Fruit fly (Drosophila melanogaster) whole organism, embryonic: Measurements from ENCODE around the gene Fitm.

Experiments
- Aef1 ChIP-seq: fragments of 200-800 bp; sonication (Bioruptor generic); IDR thresholded peaks from 3 replicates; pipeline ENCODE4 v1.3.6; 2022; ENCODE audit warnings: missing biosample characterization, missing genetic modification characterization
- Atf6 ChIP-seq: fragments of 200-800 bp; sonication (Bioruptor generic); IDR thresholded peaks from 2 replicates; pipeline ENCODE4 v1.3.6; 2022; ENCODE audit warnings: missing biosample characterization, missing genetic modification characterization
- CG10267 ChIP-seq: fragments of 200-800 bp; sonication (Bioruptor generic); optimal IDR thresholded peaks from 2 replicates; lab custom pipeline; 2018; ENCODE audit warnings: missing biosample characterization, mild to moderate bottlenecking, missing genetic modification characterization, moderate library complexity
- CG11247 ChIP-seq: fragments of 200-800 bp; sonication (Bioruptor generic); IDR thresholded peaks from 2 replicates; pipeline ENCODE4 v1.3.6; 2022; ENCODE audit warnings: missing biosample characterization, missing genetic modification characterization
- CG11398 ChIP-seq: fragments of 200-800 bp; sonication (Bioruptor generic); optimal IDR thresholded peaks from 2 replicates; lab custom pipeline; 2016; ENCODE audit warnings: missing biosample characterization, missing genetic modification characterization
- CG11695 ChIP-seq: fragments of 200-800 bp; sonication (Bioruptor generic); IDR thresholded peaks from 3 replicates; pipeline ENCODE4 v1.3.6; 2022; ENCODE audit warnings: missing biosample characterization, missing genetic modification characterization
- CG11696 ChIP-seq: fragments of 200-800 bp; sonication (Bioruptor generic); IDR thresholded peaks from 2 replicates; pipeline ENCODE4 v1.3.6; 2022; ENCODE audit warnings: missing biosample characterization, missing genetic modification characterization
- CG12155 ChIP-seq: fragments of 200-800 bp; sonication (Bioruptor generic); optimal IDR thresholded peaks from 3 replicates; lab custom pipeline; 2016; ENCODE audit warnings: missing biosample characterization, missing genetic modification characterization
- CG13775 ChIP-seq: fragments of 200-800 bp; sonication (Bioruptor generic); optimal IDR thresholded peaks from 3 replicates; lab custom pipeline; 2017; ENCODE audit warnings: missing biosample characterization, mild to moderate bottlenecking, missing genetic modification characterization
- CG14441 ChIP-seq: fragments of 200-800 bp; sonication (Bioruptor generic); IDR thresholded peaks from 2 replicates; pipeline ENCODE4 v1.3.6; 2022; ENCODE audit warnings: missing biosample characterization, missing genetic modification characterization
- CG15269 ChIP-seq: fragments of 200-800 bp; sonication (Bioruptor generic); optimal IDR thresholded peaks from 2 replicates; lab custom pipeline; 2018; ENCODE audit warnings: missing biosample characterization, mild to moderate bottlenecking, missing genetic modification characterization, moderate library complexity
- CG2678 ChIP-seq: fragments of 200-800 bp; sonication (Bioruptor generic); optimal IDR thresholded peaks from 3 replicates; lab custom pipeline; 2019; ENCODE audit warnings: missing biosample characterization, mild to moderate bottlenecking, missing genetic modification characterization, moderate library complexity
- CG30431 ChIP-seq: fragments of 200-800 bp; sonication (Bioruptor generic); optimal IDR thresholded peaks from 2 replicates; lab custom pipeline; 2017; ENCODE audit warnings: missing biosample characterization, missing genetic modification characterization
- CG32772 ChIP-seq: fragments of 200-800 bp; sonication (Bioruptor generic); IDR thresholded peaks from 2 replicates; pipeline ENCODE4 v1.3.6; 2022; ENCODE audit warnings: missing biosample characterization, missing genetic modification characterization
- CG4328 ChIP-seq: fragments of 200-800 bp; sonication (Bioruptor generic); optimal IDR thresholded peaks from 3 replicates; lab custom pipeline; 2017; ENCODE audit warnings: missing biosample characterization, missing genetic modification reagents, missing genetic modification characterization
- CG4617 ChIP-seq: fragments of 200-800 bp; sonication (Bioruptor generic); optimal IDR thresholded peaks from 3 replicates; lab custom pipeline; 2016; ENCODE audit warnings: missing biosample characterization, missing genetic modification characterization, borderline replicate concordance
- CG6254 ChIP-seq: fragments of 200-800 bp; sonication (Bioruptor generic); optimal IDR thresholded peaks from 3 replicates; lab custom pipeline; 2017; ENCODE audit warnings: mild to moderate bottlenecking, missing biosample characterization, missing genetic modification reagents, missing genetic modification characterization
- CG6854 ChIP-seq: fragments of 200-800 bp; sonication (Bioruptor generic); optimal IDR thresholded peaks from 3 replicates; lab custom pipeline; 2017; ENCODE audit warnings: missing biosample characterization, mild to moderate bottlenecking, missing genetic modification characterization
- CG8359 ChIP-seq: fragments of 200-800 bp; sonication (Bioruptor generic); optimal IDR thresholded peaks from 2 replicates; lab custom pipeline; 2017; ENCODE audit warnings: missing biosample characterization, mild to moderate bottlenecking, missing genetic modification characterization, borderline replicate concordance
- CG8388 ChIP-seq: fragments of 200-800 bp; sonication (Bioruptor generic); optimal IDR thresholded peaks from 2 replicates; lab custom pipeline; 2019; ENCODE audit warnings: missing biosample characterization, mild to moderate bottlenecking, missing genetic modification characterization, moderate library complexity
- CG8944 ChIP-seq: fragments of 200-800 bp; sonication (Bioruptor generic); optimal IDR thresholded peaks from 3 replicates; lab custom pipeline; 2016; ENCODE audit warnings: missing biosample characterization, missing genetic modification characterization
- CG9609 ChIP-seq: fragments of 200-800 bp; sonication (Bioruptor generic); optimal IDR thresholded peaks from 3 replicates; lab custom pipeline; 2016; ENCODE audit warnings: missing biosample characterization, missing genetic modification characterization
- CG9727 ChIP-seq: fragments of 200-800 bp; sonication (Bioruptor generic); optimal IDR thresholded peaks from 3 replicates; lab custom pipeline; 2017; ENCODE audit warnings: missing biosample characterization, mild to moderate bottlenecking, missing genetic modification characterization
- Dad ChIP-seq: fragments of 200-800 bp; sonication (Bioruptor generic); optimal IDR thresholded peaks from 3 replicates; lab custom pipeline; 2016; ENCODE audit warnings: missing biosample characterization, missing genetic modification characterization
- Dbx ChIP-seq: fragments of 200-800 bp; sonication (Bioruptor generic); IDR thresholded peaks from 3 replicates; pipeline ENCODE4 v1.3.6; 2022; ENCODE audit warnings: missing biosample characterization, missing genetic modification characterization
- Dip2 ChIP-seq: fragments of 200-800 bp; sonication (Bioruptor generic); IDR thresholded peaks from 2 replicates; pipeline ENCODE4 v1.3.6; 2022; ENCODE audit warnings: missing biosample characterization, missing genetic modification characterization
- Doc2 ChIP-seq: fragments of 200-800 bp; sonication (Bioruptor generic); IDR thresholded peaks from 2 replicates; pipeline ENCODE4 v1.3.6; 2022; ENCODE audit warnings: missing biosample characterization, missing genetic modification characterization
- Dp ChIP-seq: fragments of 200-800 bp; sonication (Bioruptor generic); optimal IDR thresholded peaks from 2 replicates; lab custom pipeline; 2018; ENCODE audit warnings: missing biosample characterization, mild to moderate bottlenecking, missing genetic modification characterization, moderate library complexity
- Ets97D ChIP-seq: fragments of 200-800 bp; sonication (Bioruptor generic); optimal IDR thresholded peaks from 3 replicates; lab custom pipeline; 2016; ENCODE audit warnings: missing biosample characterization, missing genetic modification characterization
- HHEX ChIP-seq: fragments of 200-800 bp; sonication (Bioruptor generic); optimal IDR thresholded peaks from 3 replicates; lab custom pipeline; 2017; ENCODE audit warnings: missing biosample characterization, mild to moderate bottlenecking, missing genetic modification characterization, missing genetic modification reagents
- Lhr ChIP-seq: fragments of 200-800 bp; sonication (Bioruptor generic); optimal IDR thresholded peaks from 3 replicates; lab custom pipeline; 2017; ENCODE audit warnings: mild to moderate bottlenecking, missing biosample characterization, missing genetic modification reagents, missing genetic modification characterization
- ac ChIP-seq: fragments of 200-800 bp; sonication (Bioruptor generic); optimal IDR thresholded peaks from 3 replicates; lab custom pipeline; 2017; ENCODE audit warnings: missing biosample characterization, mild to moderate bottlenecking, missing genetic modification characterization
- disco-r ChIP-seq: fragments of 200-800 bp; sonication (Bioruptor generic); optimal IDR thresholded peaks from 2 replicates; lab custom pipeline; 2016; ENCODE audit warnings: missing biosample characterization, missing genetic modification characterization
- fd102C ChIP-seq: fragments of 200-800 bp; sonication (Bioruptor generic); optimal IDR thresholded peaks from 2 replicates; lab custom pipeline; 2018; ENCODE audit warnings: missing biosample characterization, mild to moderate bottlenecking, missing genetic modification characterization, moderate library complexity
- fd96Cb ChIP-seq: fragments of 200-800 bp; sonication (Bioruptor generic); optimal IDR thresholded peaks from 2 replicates; lab custom pipeline; 2018; ENCODE audit warnings: missing biosample characterization, mild to moderate bottlenecking, missing genetic modification characterization, moderate library complexity
- ftz-f1 ChIP-seq: fragments of 200-800 bp; sonication (Bioruptor generic); optimal IDR thresholded peaks from 2 replicates; lab custom pipeline; 2016; ENCODE audit warnings: missing biosample characterization, missing genetic modification characterization
- gcm2 ChIP-seq: fragments of 200-800 bp; sonication (Bioruptor generic); optimal IDR thresholded peaks from 2 replicates; lab custom pipeline; 2016; ENCODE audit warnings: missing biosample characterization, missing genetic modification characterization
- gem ChIP-seq: fragments of 200-800 bp; sonication (Bioruptor generic); optimal IDR thresholded peaks from 2 replicates; lab custom pipeline; 2019; ENCODE audit warnings: missing biosample characterization, mild to moderate bottlenecking, missing genetic modification characterization, moderate library complexity
- klu ChIP-seq: fragments of 200-800 bp; sonication (Bioruptor generic); IDR thresholded peaks from 2 replicates; pipeline ENCODE4 v1.3.6; 2022; ENCODE audit warnings: missing biosample characterization, missing genetic modification characterization
- lilli ChIP-seq: fragments of 200-800 bp; sonication (Bioruptor generic); optimal IDR thresholded peaks from 3 replicates; lab custom pipeline; 2016; ENCODE audit warnings: missing biosample characterization, missing genetic modification characterization
- pb ChIP-seq: fragments of 200-800 bp; sonication (Bioruptor generic); optimal IDR thresholded peaks from 3 replicates; lab custom pipeline; 2016; ENCODE audit warnings: missing biosample characterization, missing genetic modification characterization
- pros ChIP-seq: fragments of 200-800 bp; sonication (Bioruptor generic); optimal IDR thresholded peaks from 3 replicates; lab custom pipeline; 2019; ENCODE audit warnings: missing biosample characterization, mild to moderate bottlenecking, missing genetic modification characterization, moderate library complexity
- ranshi ChIP-seq: fragments of 200-800 bp; sonication (Bioruptor generic); IDR thresholded peaks from 2 replicates; pipeline ENCODE4 v1.3.6; 2022; ENCODE audit warnings: missing biosample characterization, missing genetic modification characterization
- seq ChIP-seq: fragments of 200-800 bp; sonication (Bioruptor generic); IDR thresholded peaks from 2 replicates; pipeline ENCODE4 v1.3.6; 2022; ENCODE audit warnings: missing biosample characterization, missing genetic modification characterization
- slbo ChIP-seq: fragments of 200-800 bp; sonication (Bioruptor generic); IDR thresholded peaks from 2 replicates; pipeline ENCODE4 v1.3.6; 2022; ENCODE audit warnings: missing biosample characterization, missing genetic modification characterization
- so ChIP-seq: fragments of 200-800 bp; sonication (Bioruptor generic); IDR thresholded peaks from 3 replicates; pipeline ENCODE4 v1.3.6; 2022; ENCODE audit warnings: missing biosample characterization, missing genetic modification characterization
- tio ChIP-seq: fragments of 200-800 bp; sonication (Bioruptor generic); optimal IDR thresholded peaks from 2 replicates; lab custom pipeline; 2017; ENCODE audit warnings: missing biosample characterization, missing genetic modification characterization, inconsistent platforms
- tll ChIP-seq, 2 experiments: fragments of 200-800 bp in 1 of 2; fragments of >200 bp in 1 of 2; sonication (Bioruptor generic) in 1 of 2; optimal IDR thresholded peaks; 2 replicates each; lab custom pipeline; 2017 to 2019; ENCODE audit warnings: missing biosample characterization in 2 of 2, missing genetic modification characterization in 2 of 2, mild to moderate bottlenecking in 1 of 2, moderate library complexity in 1 of 2
- toy ChIP-seq: fragments of 200-800 bp; sonication (Bioruptor generic); IDR thresholded peaks from 2 replicates; pipeline ENCODE4 v1.3.6; 2022; ENCODE audit warnings: missing biosample characterization, missing genetic modification characterization
- vvl ChIP-seq: fragments of 200-800 bp; sonication (Bioruptor generic); IDR thresholded peaks from 2 replicates; pipeline ENCODE4 v1.3.6; 2022; ENCODE audit warnings: missing biosample characterization, missing genetic modification characterization
- wor ChIP-seq: fragments of 200-800 bp; sonication (Bioruptor generic); IDR thresholded peaks from 2 replicates; pipeline ENCODE4 v1.3.6; 2022; ENCODE audit warnings: missing biosample characterization, missing genetic modification characterization
- zf30C ChIP-seq: fragments of 200-800 bp; sonication (Bioruptor generic); optimal IDR thresholded peaks from 3 replicates; lab custom pipeline; 2018; ENCODE audit warnings: missing biosample characterization, mild to moderate bottlenecking, missing genetic modification characterization

The Fitm gene

dm6 chr3L:5187572-5187934, 41.7 kb upstream of the Fitm start (continued):
- TF ChIP-seq seq (GFP tag; lab: Robert Waterston, UW) = no peak
- no peak for TF ChIP-seq Dip2 (GFP tag; lab: Robert Waterston, UW)
- TF ChIP-seq lilli (GFP tag; lab: Kevin White, UChicago) = peak; percentile 36
- no peak for TF ChIP-seq Doc2 (GFP tag; lab: Robert Waterston, UW)
- TF ChIP-seq CG30431 (GFP tag; lab: Kevin White, UChicago) = peak; percentile 30
- no peak for TF ChIP-seq fd102C (GFP tag; lab: Kevin White, UChicago)
- no peak for TF ChIP-seq Dbx (GFP tag; lab: Robert Waterston, UW)
- TF ChIP-seq CG9727 = peak; percentile 28
- no peak for TF ChIP-seq Ets97D (GFP tag; lab: Kevin White, UChicago)
- TF ChIP-seq CG15269 (tag; lab: Kevin White, UChicago) = peak; percentile 61
- peak; percentile 35; the same call in 1 of the 2 replicates for TF ChIP-seq wor (GFP tag; lab: Robert Waterston, UW)
- peak; percentile 21 for TF ChIP-seq CG10267 (tag; lab: Kevin White, UChicago)
- peak; percentile 80 for TF ChIP-seq fd96Cb (tag; lab: Kevin White, UChicago)
- TF ChIP-seq pb (GFP tag; lab: Kevin White, UChicago) = no peak
- TF ChIP-seq ranshi (GFP tag; lab: Robert Waterston, UW) = peak; percentile 73; the same call in 1 of the 2 replicates
- no peak for TF ChIP-seq disco-r
- no peak for TF ChIP-seq CG12155 (GFP tag; lab: Kevin White, UChicago)
- TF ChIP-seq CG6854 (GFP tag; lab: Kevin White, UChicago) = no peak
- peak; percentile 23; the same call in 1 of the 2 replicates for TF ChIP-seq Atf6 (GFP tag; lab: Robert Waterston, UW)
- peak; percentile 64; the same call in 2 of the 3 replicates for TF ChIP-seq CG11695 (GFP tag; lab: Robert Waterston, UW)
- peak; percentile 5 for TF ChIP-seq Lhr (GFP tag; lab: Kevin White, UChicago)
- TF ChIP-seq Dad (GFP tag; lab: Kevin White, UChicago) = no peak
- TF ChIP-seq tll (GFP tag; optimal IDR thresholded peaks at IDR 0.05; lab: Kevin White, UChicago) = no peak
- TF ChIP-seq ac (GFP tag; lab: Kevin White, UChicago) = no peak
- TF ChIP-seq gcm2 (GFP tag; lab: Kevin White, UChicago) = no peak
- TF ChIP-seq CG11696 (GFP tag; lab: Robert Waterston, UW) = no peak
- TF ChIP-seq CG32772 (GFP tag; lab: Robert Waterston, UW) = peak; percentile 51; the same call in 1 of the 2 replicates
- TF ChIP-seq so = no peak
- peak; percentile 40; the same call in 2 of the 3 replicates for TF ChIP-seq Aef1 (GFP tag; lab: Robert Waterston, UW)
- TF ChIP-seq CG8944 = peak; percentile 10
- TF ChIP-seq CG13775 (GFP tag; lab: Kevin White, UChicago) = no peak
- TF ChIP-seq CG9609 = peak; percentile 51
- TF ChIP-seq CG14441 (GFP tag; lab: Robert Waterston, UW) = peak; percentile 55
- TF ChIP-seq Dp (GFP tag; lab: Kevin White, UChicago) = no peak
- TF ChIP-seq CG6254 (GFP tag; lab: Kevin White, UChicago) = peak; percentile 59
- peak; percentile 80 for TF ChIP-seq gem (tag; lab: Kevin White, UChicago)
- TF ChIP-seq CG2678 (tag; lab: Kevin White, UChicago) = peak; percentile 59
- no peak for TF ChIP-seq CG4617 (GFP tag; lab: Kevin White, UChicago)
- TF ChIP-seq zf30C (GFP tag; lab: Kevin White, UChicago) = peak; percentile 66
- TF ChIP-seq HHEX (GFP tag; lab: Kevin White, UChicago) = peak; percentile 23
- peak; percentile 71 for TF ChIP-seq CG11247 (GFP tag; lab: Robert Waterston, UW)
- TF ChIP-seq vvl = peak; percentile 79
- no peak for TF ChIP-seq CG11398 (GFP tag; lab: Kevin White, UChicago)
- no peak for TF ChIP-seq ftz-f1 (GFP tag; lab: Kevin White, UChicago)
- TF ChIP-seq klu (GFP tag; lab: Robert Waterston, UW) = no peak
- TF ChIP-seq slbo (GFP tag; lab: Robert Waterston, UW) = peak; percentile 74
- no peak for TF ChIP-seq CG8359 (GFP tag; lab: Kevin White, UChicago)
- TF ChIP-seq CG4328 (GFP tag; lab: Kevin White, UChicago) = no peak
- TF ChIP-seq toy (GFP tag; lab: Robert Waterston, UW) = no peak
- TF ChIP-seq tio (GFP tag; lab: Kevin White, UChicago) = peak; percentile 49
- peak; percentile 51 for TF ChIP-seq CG8388 (GFP tag; lab: Kevin White, UChicago)
- no peak for TF ChIP-seq pros (GFP tag; lab: Kevin White, UChicago)
